Fruit fly (Drosophila melanogaster): ENCODE results near the gene x16.

Gene x16

dm6 chr2L:6907761-6908160, 12.2 kb downstream of the x16 start, which contains the start of the genes Polr1F and Rat1 (continued):
- TF ChIP-seq Hey (tag; optimal IDR thresholded peaks at IDR 0.05) (no peak), CG2712 (tag; optimal IDR thresholded peaks at IDR 0.05) (no peak), CG10147 (GFP tag; optimal IDR thresholded peaks at IDR 0.05) (no peak), tx (GFP tag; optimal IDR thresholded peaks at IDR 0.05) (no peak), E2f2 (GFP tag; IDR thresholded peaks at IDR 0.05) (peak; percentile 63), CG14441 (GFP tag; IDR thresholded peaks at IDR 0.05) (no peak), CG9215 (GFP tag; IDR thresholded peaks at IDR 0.05) (no peak), corto (GFP tag; optimal IDR thresholded peaks at IDR 0.05) (no peak), CG18011 (GFP tag; optimal IDR thresholded peaks at IDR 0.05) (peak; percentile 17), CG8765 (GFP tag; IDR thresholded peaks at IDR 0.05) (no peak), CG9609 (GFP tag; optimal IDR thresholded peaks at IDR 0.05) (no peak), CG14965 (GFP tag; optimal IDR thresholded peaks at IDR 0.05; ENCODE audit: borderline replicate concordance) (no peak), CG10959 (GFP tag; IDR thresholded peaks at IDR 0.05) (no peak), Stat92E (GFP tag; optimal IDR thresholded peaks at IDR 0.05) (peak in 1 of 3 experiments; percentile 12), CG17361 (GFP tag; IDR thresholded peaks at IDR 0.05) (no peak), E2f1 (GFP tag; IDR thresholded peaks at IDR 0.05) (no peak), CG17802 (tag; optimal IDR thresholded peaks at IDR 0.05) (no peak), Bdp1 (GFP tag; optimal IDR thresholded peaks at IDR 0.05) (peak; percentile 5), CG10274 (GFP tag; optimal IDR thresholded peaks at IDR 0.05) (no peak), gcm2 (GFP tag; optimal IDR thresholded peaks at IDR 0.05) (no peak), schlank (tag; optimal IDR thresholded peaks at IDR 0.05) (no peak), CG17612 (GFP tag; IDR thresholded peaks at IDR 0.05) (no peak), CG11085 (GFP tag; IDR thresholded peaks at IDR 0.05) (no peak), ash1 (GFP tag; optimal IDR thresholded peaks at IDR 0.05) (no peak), CG3407 (GFP tag; optimal IDR thresholded peaks at IDR 0.05) (no peak), CG11456 (GFP tag; IDR thresholded peaks at IDR 0.05) (no peak), Poxn (GFP tag; IDR thresholded peaks at IDR 0.05) (no peak), Jarid2 (GFP tag; optimal IDR thresholded peaks at IDR 0.05) (no peak), Dek (tag; optimal IDR thresholded peaks at IDR 0.05) (no peak), CG5953 (GFP tag; IDR thresholded peaks at IDR 0.05) (no peak), CG17328 (GFP tag; IDR thresholded peaks at IDR 0.05) (no peak), Hr39 (optimal IDR thresholded peaks at IDR 0.05) (no peak), CG1647 (GFP tag; optimal IDR thresholded peaks at IDR 0.05) (no peak), Deaf1 (tag; optimal IDR thresholded peaks at IDR 0.05) (no peak), Sry-β (GFP tag; optimal IDR thresholded peaks at IDR 0.05) (peak; percentile 94), pan (optimal IDR thresholded peaks at IDR 0.05) (no peak), pan (GFP tag; optimal IDR thresholded peaks at IDR 0.05 in 1 of 2, IDR thresholded peaks at IDR 0.05 in 1 of 2) (no peak), CG10209 (GFP tag; optimal IDR thresholded peaks at IDR 0.05) (no peak), fd102C (GFP tag; optimal IDR thresholded peaks at IDR 0.05) (no peak), crol (GFP tag; IDR thresholded peaks at IDR 0.05) (no peak), jigr1 (GFP tag; IDR thresholded peaks at IDR 0.05) (no peak), NFAT (GFP tag; IDR thresholded peaks at IDR 0.05) (0 out of 2 replicates have a peak, but pooled peaks have one; percentile 11), CG12104 (GFP tag; optimal IDR thresholded peaks at IDR 0.05) (no peak), Oaz (GFP tag; IDR thresholded peaks at IDR 0.05) (no peak), CG3163 (GFP tag; optimal IDR thresholded peaks at IDR 0.05) (no peak), gcm (GFP tag; optimal IDR thresholded peaks at IDR 0.05) (no peak), peb (GFP tag; IDR thresholded peaks at IDR 0.05) (no peak), CG16779 (GFP tag; IDR thresholded peaks at IDR 0.05) (no peak), Dfd (GFP tag; optimal IDR thresholded peaks at IDR 0.05) (no peak), al (GFP tag; IDR thresholded peaks at IDR 0.05) (no peak; the same call in 1 of the 2 replicates), CG2678 (tag; optimal IDR thresholded peaks at IDR 0.05) (no peak), amos (GFP tag; IDR thresholded peaks at IDR 0.05; ENCODE audit: partially characterized antibody) (no peak), CG11560 (tag; IDR thresholded peaks at IDR 0.05) (no peak)

Measured in whole organism, embryonic.